Worm (Caenorhabditis elegans) whole organism, L2 larva: ENCODE measurements around the gene W02A2.12.

Experiments
- C34F6.9 ChIP-seq: fragments of 150-350 bp; optimal IDR thresholded peaks from 2 replicates; lab custom pipeline; 2014; ENCODE audit warnings: missing biosample characterization, missing genetic modification characterization
- F13H6.1 ChIP-seq: sonication (generic microtip); optimal IDR thresholded peaks from 2 replicates; lab custom pipeline; 2016; ENCODE audit warnings: missing genetic modification characterization, missing compliant biosample characterization
- Y55F3AM.14 ChIP-seq: fragments of 200-800 bp; sonication (Bioruptor generic); optimal IDR thresholded peaks from 2 replicates; lab custom pipeline; 2018; ENCODE audit warnings: mild to moderate bottlenecking, missing genetic modification characterization, missing compliant biosample characterization
- ZK546.5 ChIP-seq: sonication (generic microtip); optimal IDR thresholded peaks from 2 replicates; lab custom pipeline; 2017; ENCODE audit warnings: missing biosample characterization, missing genetic modification characterization
- ama-1 ChIP-seq: fragments of 150-350 bp; optimal IDR thresholded peaks from 2 replicates; lab custom pipeline; 2018; ENCODE audit warnings: inconsistent platforms
- blmp-1 ChIP-seq: sonication (generic microtip); optimal IDR thresholded peaks from 2 replicates; lab custom pipeline; 2017; ENCODE audit warnings: missing genetic modification characterization, mild to moderate bottlenecking, missing compliant biosample characterization, antibody characterized with exemption, moderate library complexity; ENCODE audit not compliant: insufficient read depth
- ceh-16 ChIP-seq: fragments of 150-350 bp; optimal IDR thresholded peaks from 2 replicates; lab custom pipeline; 2014; ENCODE audit warnings: missing biosample characterization, missing genetic modification characterization
- crh-2 ChIP-seq: sonication (generic microtip); optimal IDR thresholded peaks from 2 replicates; lab custom pipeline; 2017; ENCODE audit warnings: missing biosample characterization, missing genetic modification characterization
- dmd-4 ChIP-seq: sonication (generic microtip); optimal IDR thresholded peaks from 2 replicates; lab custom pipeline; 2017; ENCODE audit warnings: missing biosample characterization, missing genetic modification characterization
- egl-27 ChIP-seq: sonication (generic microtip); optimal IDR thresholded peaks from 3 replicates; lab custom pipeline; 2017; ENCODE audit warnings: missing biosample characterization, missing genetic modification reagents, missing genetic modification characterization
- elt-3 ChIP-seq: sonication (generic microtip); optimal IDR thresholded peaks from 2 replicates; lab custom pipeline; 2017; ENCODE audit warnings: missing biosample characterization, missing genetic modification characterization
- fos-1 ChIP-seq: fragments of 150-350 bp; optimal IDR thresholded peaks from 2 replicates; lab custom pipeline; 2014; ENCODE audit warnings: missing biosample characterization, missing genetic modification characterization
- gmeb-1 ChIP-seq: fragments of 150-350 bp; optimal IDR thresholded peaks from 2 replicates; lab custom pipeline; 2014; ENCODE audit warnings: missing biosample characterization, missing genetic modification characterization
- lin-11 ChIP-seq: fragments of 150-350 bp; sonication (generic microtip); optimal IDR thresholded peaks from 2 replicates; lab custom pipeline; 2014; ENCODE audit warnings: missing biosample characterization, missing genetic modification characterization, inconsistent platforms, mixed read lengths
- lin-13 ChIP-seq: fragments of 150-350 bp; optimal IDR thresholded peaks from 2 replicates; lab custom pipeline; 2014; ENCODE audit warnings: missing biosample characterization, missing genetic modification reagents, missing genetic modification characterization
- lsy-2 ChIP-seq, 2 experiments: fragments of 150-350 bp in 1 of 2; sonication (generic microtip) in 1 of 2; optimal IDR thresholded peaks; 2 replicates each; lab custom pipeline; 2014 to 2017; ENCODE audit warnings: missing biosample characterization in 2 of 2, missing genetic modification characterization in 2 of 2
- mdl-1 ChIP-seq, 2 experiments: fragments of 150-350 bp in 1 of 2; sonication (generic microtip) in 1 of 2; optimal IDR thresholded peaks; 2 replicates each; lab custom pipeline; 2017; ENCODE audit warnings: missing biosample characterization in 2 of 2, missing genetic modification characterization in 2 of 2
- nhr-10 ChIP-seq: sonication (generic microtip); optimal IDR thresholded peaks from 2 replicates; lab custom pipeline; 2017; ENCODE audit warnings: missing biosample characterization, missing genetic modification characterization
- nhr-11 ChIP-seq: fragments of 150-350 bp; optimal IDR thresholded peaks from 2 replicates; lab custom pipeline; 2014; ENCODE audit warnings: missing biosample characterization, missing genetic modification characterization
- nhr-129 ChIP-seq: fragments of 150-350 bp; optimal IDR thresholded peaks from 2 replicates; lab custom pipeline; 2014; ENCODE audit warnings: missing biosample characterization, missing genetic modification characterization
- nhr-21 ChIP-seq: fragments of 150-350 bp; optimal IDR thresholded peaks from 2 replicates; lab custom pipeline; 2014; ENCODE audit warnings: missing biosample characterization, missing genetic modification characterization
- nhr-23 ChIP-seq: fragments of 150-350 bp; optimal IDR thresholded peaks from 2 replicates; lab custom pipeline; 2014; ENCODE audit warnings: missing biosample characterization, missing genetic modification reagents, missing genetic modification characterization
- nhr-25 ChIP-seq: fragments of 150-350 bp; sonication (generic microtip); optimal IDR thresholded peaks from 3 replicates; lab custom pipeline; 2014; ENCODE audit warnings: missing biosample characterization, missing genetic modification characterization
- nhr-6 ChIP-seq: fragments of 150-350 bp; optimal IDR thresholded peaks from 2 replicates; lab custom pipeline; 2014; ENCODE audit warnings: missing biosample characterization, missing genetic modification characterization
- nhr-77 ChIP-seq: fragments of 150-350 bp; optimal IDR thresholded peaks from 2 replicates; lab custom pipeline; 2014; ENCODE audit warnings: missing biosample characterization, missing genetic modification characterization
- peb-1 ChIP-seq: fragments of 150-350 bp; optimal IDR thresholded peaks from 2 replicates; lab custom pipeline; 2014; ENCODE audit warnings: missing biosample characterization, missing genetic modification characterization
- sem-4 ChIP-seq: fragments of 150-350 bp; optimal IDR thresholded peaks from 2 replicates; lab custom pipeline; 2014; ENCODE audit warnings: missing biosample characterization, missing genetic modification reagents, missing genetic modification characterization
- skn-1 ChIP-seq: sonication (generic microtip); optimal IDR thresholded peaks from 2 replicates; lab custom pipeline; 2017; ENCODE audit warnings: missing biosample characterization, missing genetic modification characterization
- sma-3 ChIP-seq: sonication (generic microtip); optimal IDR thresholded peaks from 2 replicates; lab custom pipeline; 2016; ENCODE audit warnings: missing genetic modification reagents, missing genetic modification characterization, missing compliant biosample characterization
- sma-9 ChIP-seq, 2 experiments: fragments of 150-350 bp in 1 of 2; sonication (generic microtip) in 1 of 2; optimal IDR thresholded peaks; 2 replicates each; lab custom pipeline; 2014 to 2016; ENCODE audit warnings: missing genetic modification characterization in 2 of 2, mild to moderate bottlenecking in 1 of 2, missing biosample characterization in 1 of 2, missing compliant biosample characterization in 1 of 2, missing genetic modification reagents in 1 of 2, moderate library complexity in 1 of 2
- snpc-4 ChIP-seq: fragments of 150-350 bp; optimal IDR thresholded peaks from 2 replicates; lab custom pipeline; 2014; ENCODE audit warnings: missing biosample characterization, missing genetic modification characterization
- zag-1 ChIP-seq: fragments of 150-350 bp; optimal IDR thresholded peaks from 2 replicates; lab custom pipeline; 2014; ENCODE audit warnings: missing biosample characterization, missing genetic modification characterization
- ztf-1 ChIP-seq: fragments of 200-800 bp; sonication (Bioruptor generic); conservative IDR thresholded peaks from 2 replicates; pipeline ENCODE4 v1.3.6; 2022; ENCODE audit warnings: missing genetic modification characterization, missing compliant biosample characterization
- ztf-4 ChIP-seq: fragments of 150-350 bp; optimal IDR thresholded peaks from 2 replicates; lab custom pipeline; 2014; ENCODE audit warnings: missing biosample characterization, missing genetic modification characterization

The W02A2.12 gene

ce11 chrIV:13319886-13320650, 28.6 kb downstream of the W02A2.12 start:
- no peak for TF ChIP-seq skn-1 (tag; lab: Kevin White, UChicago)
- no peak for TF ChIP-seq nhr-77

- TF ChIP-seq ama-1 (peak; percentile 18), ztf-4 (no peak), mdl-1 (tag; optimal IDR thresholded peaks at IDR 0.05; lab: Kevin White, UChicago) (no peak), lsy-2 (tag; optimal IDR thresholded peaks at IDR 0.05; lab: Kevin White, UChicago) (peak in 1 of 2 experiments; percentile 43), ceh-16 (tag; lab: Kevin White, UChicago) (no peak), skn-1 (tag; lab: Kevin White, UChicago) (peak; percentile 67), fos-1 (tag; lab: Kevin White, UChicago) (peak; percentile 86), egl-27 (peak; percentile 22), gmeb-1 (peak; percentile 51), nhr-25 (peak; percentile 40), nhr-6 (tag; lab: Kevin White, UChicago) (peak; percentile 42), zag-1 (tag; lab: Kevin White, UChicago) (no peak), nhr-129 (tag; lab: Kevin White, UChicago) (peak; percentile 59), nhr-21 (tag; lab: Kevin White, UChicago) (peak; percentile 88), crh-2 (tag; lab: Kevin White, UChicago) (peak; percentile 92), sma-3 (GFP tag; lab: Kevin White, UChicago) (peak; percentile 61), lin-13 (GFP tag; lab: Kevin White, UChicago) (peak; percentile 60), ZK546.5 (no peak), dmd-4 (tag; lab: Kevin White, UChicago) (no peak), nhr-11 (tag; lab: Kevin White, UChicago) (no peak), sma-9 (GFP tag; optimal IDR thresholded peaks at IDR 0.05; lab: Kevin White, UChicago) (peak; percentile 81), sma-9 (tag; optimal IDR thresholded peaks at IDR 0.05; lab: Kevin White, UChicago) (no peak), peb-1 (tag; lab: Kevin White, UChicago) (no peak), blmp-1 (tag; lab: Kevin White, UChicago) (peak; percentile 6), Y55F3AM.14 (GFP tag; lab: Kevin White, UChicago) (peak; percentile 8)
These were observed 29.9 kb downstream of the W02A2.12 start for ce11 chrIV:13318773-13319172.

ce11 chrIV:13315344-13315743, 33.3 kb downstream of the W02A2.12 start, which contains the start of gene fat-1:
Gene fat-1, plus strand, starts transcription at chrIV:13315644.
- no peak for TF ChIP-seq elt-3
- no peak for TF ChIP-seq lin-11 (tag; lab: Kevin White, UChicago)
- TF ChIP-seq skn-1 (tag; lab: Kevin White, UChicago), result no peak
- TF ChIP-seq sma-3 (GFP tag; lab: Kevin White, UChicago), result no peak
- TF ChIP-seq peb-1 (tag; lab: Kevin White, UChicago), result no peak
- TF ChIP-seq zag-1 (tag; lab: Kevin White, UChicago), result no peak
- no peak for TF ChIP-seq nhr-10 (tag; lab: Kevin White, UChicago)
- no peak for TF ChIP-seq lin-13 (GFP tag; lab: Kevin White, UChicago)
- no peak for TF ChIP-seq dmd-4 (tag; lab: Kevin White, UChicago)
- no peak for TF ChIP-seq nhr-6 (tag; lab: Kevin White, UChicago)
- TF ChIP-seq ama-1, result no peak
- no peak for TF ChIP-seq egl-27
- TF ChIP-seq nhr-11 (tag; lab: Kevin White, UChicago), result no peak
- TF ChIP-seq snpc-4 (tag; lab: Kevin White, UChicago), result no peak
- TF ChIP-seq sem-4, result no peak
- no peak for TF ChIP-seq lsy-2 (tag; optimal IDR thresholded peaks at IDR 0.05; lab: Kevin White, UChicago)
- TF ChIP-seq nhr-23 (tag; lab: Kevin White, UChicago), result no peak
- TF ChIP-seq ztf-4, result no peak
- no peak for TF ChIP-seq ztf-1 (GFP tag; lab: Robert Waterston, UW)
- no peak for TF ChIP-seq nhr-129 (tag; lab: Kevin White, UChicago)

- TF ChIP-seq sma-9 (GFP tag; optimal IDR thresholded peaks at IDR 0.05; lab: Kevin White, UChicago), result peak; percentile 73
- TF ChIP-seq sma-9 (tag; optimal IDR thresholded peaks at IDR 0.05; lab: Kevin White, UChicago), result no peak
- no peak for TF ChIP-seq nhr-11 (tag; lab: Kevin White, UChicago)
- peak; percentile 23 for TF ChIP-seq sma-3 (GFP tag; lab: Kevin White, UChicago)
- no peak for TF ChIP-seq ceh-16 (tag; lab: Kevin White, UChicago)
- peak; percentile 9 for TF ChIP-seq C34F6.9 (tag; lab: Kevin White, UChicago)
- peak in 1 of 2 experiments; percentile 8 for TF ChIP-seq lsy-2 (tag; optimal IDR thresholded peaks at IDR 0.05; lab: Kevin White, UChicago)
- peak; percentile 11 for TF ChIP-seq lin-13 (GFP tag; lab: Kevin White, UChicago)
- peak; percentile 60 for TF ChIP-seq F13H6.1 (tag; lab: Kevin White, UChicago)
- TF ChIP-seq crh-2 (tag; lab: Kevin White, UChicago), result peak; percentile 93
- TF ChIP-seq nhr-129 (tag; lab: Kevin White, UChicago), result peak; percentile 22
- TF ChIP-seq fos-1 (tag; lab: Kevin White, UChicago), result peak; percentile 88
- no peak for TF ChIP-seq blmp-1 (tag; lab: Kevin White, UChicago)
- TF ChIP-seq nhr-21 (tag; lab: Kevin White, UChicago), result peak; percentile 0
These were observed 34.5 kb downstream of the W02A2.12 start for ce11 chrIV:13314181-13314580.
